Worm (Caenorhabditis elegans) whole organism, midembryonic: ENCODE measurements around the gene F40F9.10.

Source experiments
- cog-1 ChIP-seq: sonication (generic microtip); optimal IDR thresholded peaks from 2 replicates; lab custom pipeline; 2016; ENCODE audit warnings: missing genetic modification characterization, missing compliant biosample characterization
- flt-1 ChIP-seq: fragments of 200-800 bp; sonication (Bioruptor generic); IDR thresholded peaks from 2 replicates; pipeline ENCODE4 v1.3.6; 2022; ENCODE audit warnings: missing genetic modification characterization, missing compliant biosample characterization
- klf-2 ChIP-seq: fragments of 200-800 bp; sonication (Bioruptor generic); conservative IDR thresholded peaks from 2 replicates; pipeline ENCODE4 v1.3.6; 2022; ENCODE audit warnings: missing genetic modification reagents, missing genetic modification characterization, missing compliant biosample characterization
- tab-1 ChIP-seq: fragments of 200-800 bp; sonication (Bioruptor generic); IDR thresholded peaks from 2 replicates; pipeline ENCODE4 v1.3.6; 2022; ENCODE audit warnings: missing genetic modification characterization, missing compliant biosample characterization
- ztf-23 ChIP-seq: fragments of 200-800 bp; sonication (Bioruptor generic); IDR thresholded peaks from 2 replicates; pipeline ENCODE4 v1.3.6; 2022; ENCODE audit warnings: missing genetic modification reagents, missing genetic modification characterization, missing compliant biosample characterization
- ztf-29 ChIP-seq: fragments of 200-800 bp; sonication (Bioruptor generic); IDR thresholded peaks from 2 replicates; pipeline ENCODE4 v1.3.6; 2022; ENCODE audit warnings: missing genetic modification reagents, missing genetic modification characterization, missing compliant biosample characterization

ce11 chrV:9737287-9737686 is 23.9 kb upstream of the F40F9.10 start, which contains the start of gene aqp-4:
- TF ChIP-seq ztf-29 (GFP tag; lab: Robert Waterston, UW), result no peak
- no peak for TF ChIP-seq flt-1 (GFP tag; lab: Robert Waterston, UW)
- no peak for TF ChIP-seq klf-2 (GFP tag; lab: Robert Waterston, UW)
- no peak for TF ChIP-seq ztf-23 (GFP tag; lab: Robert Waterston, UW)
- no peak for TF ChIP-seq cog-1
- no peak for TF ChIP-seq tab-1 (GFP tag; lab: Robert Waterston, UW)
